Fruit fly (Drosophila melanogaster) S2 (cell line): Measurements from ENCODE around the gene Jig.

Experiments used
- CG8478 ChIP-seq: fragments of >200 bp; optimal IDR thresholded peaks from 2 replicates; lab custom pipeline; 2018
- CTCF ChIP-seq, 2 experiments: fragments of >200 bp; optimal IDR thresholded peaks; 2 replicates each; lab custom pipeline; 2018

dm6 chr3R:14565065-14565977, 4.6 kb downstream of the Jig start, which contains the start of gene CG14852:
- TF ChIP-seq CG8478 (lab: Kevin White, UChicago) (no peak), CTCF (optimal IDR thresholded peaks at IDR 0.05; lab: Kevin White, UChicago) (peak; percentile 4 to 70)
